Worm (Caenorhabditis elegans) whole organism, L4 larva: ENCODE data around the gene twk-43.
A peak's percentile ranks its signal among the peaks of the same experiment; 100 is the strongest.

Experiments used
- R02D3.7 ChIP-seq: fragments of 150-350 bp; sonication (generic microtip); optimal IDR thresholded peaks from 3 replicates; lab custom pipeline; 2014; ENCODE audit warnings: missing biosample characterization, missing genetic modification characterization
- T26A8.4 ChIP-seq: fragments of 200-800 bp; sonication (Bioruptor generic); IDR thresholded peaks from 2 replicates; pipeline ENCODE4 v1.3.6; 2022; ENCODE audit warnings: missing genetic modification characterization, missing compliant biosample characterization
- ZK337.2 ChIP-seq: fragments of 200-800 bp; sonication (Bioruptor generic); IDR thresholded peaks from 2 replicates; pipeline ENCODE4 v1.3.6; 2022; ENCODE audit warnings: missing genetic modification reagents, missing genetic modification characterization, missing compliant biosample characterization
- aha-1 ChIP-seq: fragments of 150-350 bp; peaks from one replicate; lab custom pipeline; 2014; ENCODE audit warnings: missing biosample characterization, missing genetic modification characterization
- attf-4 ChIP-seq: sonication (generic microtip); optimal IDR thresholded peaks from 3 replicates; lab custom pipeline; 2017; ENCODE audit warnings: missing biosample characterization, missing genetic modification characterization
- ceh-28 ChIP-seq: fragments of 150-350 bp; optimal IDR thresholded peaks from 2 replicates; lab custom pipeline; 2014; ENCODE audit warnings: missing biosample characterization, missing genetic modification reagents, missing genetic modification characterization
- ceh-44 ChIP-seq: fragments of 200-800 bp; sonication (Bioruptor generic); IDR thresholded peaks from 2 replicates; pipeline ENCODE4 v1.3.6; 2022; ENCODE audit warnings: missing genetic modification reagents, missing genetic modification characterization, missing compliant biosample characterization
- daf-12 ChIP-seq: fragments of 150-350 bp; optimal IDR thresholded peaks from 2 replicates; lab custom pipeline; 2014; ENCODE audit warnings: missing biosample characterization, missing genetic modification reagents, missing genetic modification characterization
- daf-16 ChIP-seq, 3 experiments: sonication (generic microtip); optimal IDR thresholded peaks; 2 replicates each; lab custom pipeline; 2016 to 2017; ENCODE audit warnings: missing genetic modification characterization in 3 of 3, missing genetic modification reagents in 3 of 3, mild to moderate bottlenecking in 2 of 3, missing compliant biosample characterization in 2 of 3, missing biosample characterization in 1 of 3, moderate library complexity in 1 of 3
- daf-19 ChIP-seq: fragments of 200-800 bp; sonication (Bioruptor generic); conservative IDR thresholded peaks from 2 replicates; pipeline ENCODE4 v1.3.6; 2022; ENCODE audit warnings: missing genetic modification characterization, missing compliant biosample characterization
- dmd-9 ChIP-seq: fragments of 200-800 bp; sonication (Bioruptor generic); IDR thresholded peaks from 2 replicates; pipeline ENCODE4 v1.3.6; 2022; ENCODE audit warnings: missing genetic modification reagents, missing genetic modification characterization, missing compliant biosample characterization
- egl-43 ChIP-seq: fragments of 200-800 bp; sonication (Bioruptor generic); IDR thresholded peaks from 2 replicates; pipeline ENCODE4 v1.3.6; 2022; ENCODE audit warnings: missing genetic modification reagents, missing genetic modification characterization, missing compliant biosample characterization
- hlh-30 ChIP-seq: sonication (generic microtip); optimal IDR thresholded peaks from 2 replicates; lab custom pipeline; 2017; ENCODE audit warnings: antibody characterized with exemption, mild to moderate bottlenecking, missing genetic modification characterization, missing compliant biosample characterization; ENCODE audit not compliant: insufficient read depth
- lin-29 ChIP-seq: fragments of 200-800 bp; sonication (Bioruptor generic); IDR thresholded peaks from 2 replicates; pipeline ENCODE4 v1.3.6; 2022; ENCODE audit warnings: missing genetic modification reagents, missing genetic modification characterization, missing compliant biosample characterization
- madf-5 ChIP-seq, 2 experiments: fragments of 200-800 bp; sonication (Bioruptor generic); IDR thresholded peaks; 2 replicates each; pipeline ENCODE4 v1.3.6; 2022; ENCODE audit warnings: missing compliant biosample characterization in 2 of 2, missing genetic modification characterization in 2 of 2
- nhr-102 ChIP-seq: sonication (generic microtip); optimal IDR thresholded peaks from 2 replicates; lab custom pipeline; 2016; ENCODE audit warnings: mild to moderate bottlenecking, missing genetic modification characterization, moderate library complexity, missing compliant biosample characterization
- nhr-11 ChIP-seq: fragments of 150-350 bp; optimal IDR thresholded peaks from 2 replicates; lab custom pipeline; 2014; ENCODE audit warnings: missing biosample characterization, missing genetic modification characterization
- nhr-28 ChIP-seq: fragments of 150-350 bp; optimal IDR thresholded peaks from 2 replicates; lab custom pipeline; 2014; ENCODE audit warnings: missing biosample characterization, missing genetic modification characterization
- nhr-42 ChIP-seq: fragments of 200-800 bp; sonication (Bioruptor generic); IDR thresholded peaks from 2 replicates; pipeline ENCODE4 v1.3.6; 2022; ENCODE audit warnings: missing genetic modification characterization, missing compliant biosample characterization
- nhr-48 ChIP-seq: sonication (generic microtip); optimal IDR thresholded peaks from 2 replicates; lab custom pipeline; 2016; ENCODE audit warnings: mild to moderate bottlenecking, missing genetic modification characterization, missing compliant biosample characterization
- nhr-6 ChIP-seq: fragments of 150-350 bp; optimal IDR thresholded peaks from 2 replicates; lab custom pipeline; 2014; ENCODE audit warnings: missing biosample characterization, missing genetic modification characterization
- php-3 ChIP-seq: fragments of 200-800 bp; sonication (Bioruptor generic); IDR thresholded peaks from 2 replicates; pipeline ENCODE4 v1.3.6; 2022; ENCODE audit warnings: missing genetic modification reagents, missing genetic modification characterization, missing compliant biosample characterization
- pqm-1 ChIP-seq: sonication (generic microtip); optimal IDR thresholded peaks from 2 replicates; lab custom pipeline; 2017; ENCODE audit warnings: missing biosample characterization, missing genetic modification characterization
- sdz-12 ChIP-seq: fragments of 200-800 bp; sonication (Bioruptor generic); optimal IDR thresholded peaks from 2 replicates; lab custom pipeline; 2018; ENCODE audit warnings: mild to moderate bottlenecking, missing genetic modification characterization, missing compliant biosample characterization
- snpc-1.2 ChIP-seq: fragments of 200-800 bp; sonication (Bioruptor generic); IDR thresholded peaks from 2 replicates; pipeline ENCODE4 v1.3.6; 2022; ENCODE audit warnings: missing genetic modification reagents, missing genetic modification characterization, missing compliant biosample characterization
- tag-97 ChIP-seq: fragments of 200-800 bp; sonication (Bioruptor generic); IDR thresholded peaks from 2 replicates; pipeline ENCODE4 v1.3.6; 2022; ENCODE audit warnings: missing genetic modification characterization, missing compliant biosample characterization
- unc-130 ChIP-seq: sonication (generic microtip); optimal IDR thresholded peaks from 2 replicates; lab custom pipeline; 2016; ENCODE audit warnings: missing genetic modification reagents, missing genetic modification characterization, missing compliant biosample characterization
- unc-39 ChIP-seq: sonication (generic microtip); optimal IDR thresholded peaks from 2 replicates; lab custom pipeline; 2017; ENCODE audit warnings: missing biosample characterization, missing genetic modification characterization
- unc-62 ChIP-seq, 3 experiments: fragments of 150-350 bp in 1 of 3; sonication (generic microtip); optimal IDR thresholded peaks in 2 of 3; peaks in 1 of 3; 1 replicate in 1 of 3; 2 replicates in 2 of 3; lab custom pipeline; 2014 to 2017; ENCODE audit warnings: missing biosample characterization in 3 of 3, missing genetic modification characterization in 3 of 3, missing genetic modification reagents in 3 of 3, missing genotype in 1 of 3
- vab-7 ChIP-seq: fragments of 200-800 bp; sonication (Bioruptor generic); IDR thresholded peaks from 2 replicates; pipeline ENCODE4 v1.3.6; 2022; ENCODE audit warnings: missing genetic modification reagents, missing genetic modification characterization, missing compliant biosample characterization
- zfp-3 ChIP-seq: fragments of 200-800 bp; sonication (Bioruptor generic); conservative IDR thresholded peaks from 2 replicates; pipeline ENCODE4 v1.3.6; 2022; ENCODE audit warnings: missing genetic modification reagents, missing genetic modification characterization, missing compliant biosample characterization
- zip-11 ChIP-seq: fragments of 200-800 bp; sonication (Bioruptor generic); IDR thresholded peaks from 2 replicates; pipeline ENCODE4 v1.3.6; 2022; ENCODE audit warnings: missing genetic modification characterization, missing compliant biosample characterization
- zip-2 ChIP-seq: fragments of 150-350 bp; optimal IDR thresholded peaks from 2 replicates; lab custom pipeline; 2014; ENCODE audit warnings: missing biosample characterization, missing genetic modification characterization

The twk-43 gene

DNA sequence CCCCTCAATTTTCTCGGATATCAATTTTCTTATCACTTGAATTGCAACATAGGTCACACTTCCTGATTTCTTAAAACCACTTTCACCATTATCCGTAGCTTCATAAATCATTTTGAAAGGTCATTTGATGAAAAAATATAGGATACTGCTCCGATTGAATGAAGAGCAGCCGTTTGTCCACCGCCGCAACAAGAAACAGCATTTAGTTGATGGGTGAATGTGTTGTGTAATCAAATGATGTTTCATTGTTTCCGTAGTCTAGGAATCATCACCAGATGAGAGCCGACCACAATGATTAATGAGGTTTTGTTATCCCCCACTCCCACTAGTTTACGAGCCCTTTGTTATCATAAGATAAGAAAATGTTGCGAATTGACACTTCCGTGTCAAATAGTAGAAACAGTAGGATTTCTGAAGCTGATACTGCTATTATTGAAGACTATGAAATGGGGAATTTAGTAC lies at the start of gene twk-43:
TSS of gene twk-43 (plus strand) at position 412 of the 462 bp plus-strand sequence.
- TF ChIP-seq daf-12 (tag; lab: Kevin White, UChicago) (no peak), daf-16 (GFP tag; optimal IDR thresholded peaks at IDR 0.05; lab: Kevin White, UChicago) (peak in 1 of 2 experiments; percentile 44), daf-16 (tag; optimal IDR thresholded peaks at IDR 0.05; lab: Kevin White, UChicago) (no peak), madf-5 (GFP tag; IDR thresholded peaks at IDR 0.05; lab: Robert Waterston, UW) (no peak), unc-39 (tag; lab: Kevin White, UChicago) (no peak), nhr-102 (tag; lab: Kevin White, UChicago) (no peak), unc-62 (GFP tag; optimal IDR thresholded peaks at IDR 0.05 in 1 of 2; lab: Kevin White, UChicago) (peak in 1 of 2 experiments; percentile 78), unc-62 (tag; optimal IDR thresholded peaks at IDR 0.05; lab: Kevin White, UChicago) (no peak), nhr-11 (tag; lab: Kevin White, UChicago) (peak; percentile 26), pqm-1 (no peak), zip-11 (GFP tag; lab: Robert Waterston, UW) (no peak), php-3 (0 out of 2 replicates have a peak, but pooled peaks have one; percentile 37)

DNA sequence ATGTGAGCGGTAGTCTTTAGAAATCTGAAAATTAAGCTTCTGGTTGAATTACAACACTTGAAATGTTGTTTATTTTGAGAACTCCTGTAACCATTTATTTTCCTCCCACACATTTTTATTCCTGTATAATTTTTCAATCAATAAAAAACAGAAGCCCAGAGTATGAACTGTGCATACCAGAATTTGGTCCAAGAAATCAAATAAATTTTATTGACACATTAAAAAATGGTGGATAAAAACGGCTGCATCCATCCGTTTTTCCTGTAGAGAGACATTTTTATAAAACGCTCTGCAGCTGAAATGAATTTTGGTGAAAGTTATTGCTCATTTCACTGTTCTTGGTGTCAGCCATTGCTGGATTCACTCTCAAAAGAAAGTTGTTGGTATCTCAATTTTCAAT lies 48.9 kb upstream of the twk-43 start, which contains the start of gene C26E1.1:
TSS of gene C26E1.1 (plus strand) at position 301 of the 400 bp plus-strand sequence.
- TF ChIP-seq nhr-102 (tag; lab: Kevin White, UChicago) = no peak
- no peak for TF ChIP-seq nhr-6 (tag; lab: Kevin White, UChicago)
- no peak for TF ChIP-seq unc-130
- TF ChIP-seq ZK337.2 (GFP tag; lab: Robert Waterston, UW) = no peak
- no peak for TF ChIP-seq tag-97 (GFP tag; lab: Robert Waterston, UW)
- no peak for TF ChIP-seq nhr-42 (GFP tag; lab: Robert Waterston, UW)
- no peak for TF ChIP-seq nhr-48 (tag; lab: Kevin White, UChicago)
- TF ChIP-seq snpc-1.2 (GFP tag; lab: Robert Waterston, UW) = no peak
- TF ChIP-seq daf-19 (GFP tag; lab: Robert Waterston, UW) = no peak
- no peak for TF ChIP-seq pqm-1
- no peak for TF ChIP-seq ceh-44 (GFP tag; lab: Robert Waterston, UW)
- no peak for TF ChIP-seq zip-2

DNA sequence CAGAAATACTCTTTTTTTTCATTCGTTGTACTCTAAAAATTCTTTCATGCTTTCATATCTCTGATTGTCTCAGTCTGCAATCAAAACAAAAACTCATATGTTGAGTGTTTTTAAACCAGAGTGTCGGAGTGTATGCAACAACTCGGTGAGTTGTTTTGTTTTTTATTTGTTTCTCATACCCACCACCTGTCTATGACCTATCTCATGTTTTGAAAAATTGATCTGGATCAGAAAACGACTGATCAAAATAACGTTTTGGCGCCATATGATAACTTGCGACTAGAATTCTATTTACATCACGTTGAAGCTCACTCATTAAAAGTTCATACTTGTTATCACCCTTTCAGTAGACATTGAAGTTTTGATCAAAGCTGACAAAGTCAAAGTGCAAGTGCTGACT lies 47.4 kb upstream of the twk-43 start:
- TF ChIP-seq unc-62 (GFP tag; optimal IDR thresholded peaks at IDR 0.05 in 1 of 2; lab: Kevin White, UChicago) (peak in 1 of 2 experiments; percentile 83), unc-62 (tag; optimal IDR thresholded peaks at IDR 0.05; lab: Kevin White, UChicago) (no peak), daf-16 (GFP tag; optimal IDR thresholded peaks at IDR 0.05; lab: Kevin White, UChicago) (peak in 1 of 2 experiments; percentile 93), daf-16 (tag; optimal IDR thresholded peaks at IDR 0.05; lab: Kevin White, UChicago) (no peak), T26A8.4 (no peak), egl-43 (no peak), daf-12 (tag; lab: Kevin White, UChicago) (no peak), unc-130 (no peak), ceh-28 (no peak)

DNA sequence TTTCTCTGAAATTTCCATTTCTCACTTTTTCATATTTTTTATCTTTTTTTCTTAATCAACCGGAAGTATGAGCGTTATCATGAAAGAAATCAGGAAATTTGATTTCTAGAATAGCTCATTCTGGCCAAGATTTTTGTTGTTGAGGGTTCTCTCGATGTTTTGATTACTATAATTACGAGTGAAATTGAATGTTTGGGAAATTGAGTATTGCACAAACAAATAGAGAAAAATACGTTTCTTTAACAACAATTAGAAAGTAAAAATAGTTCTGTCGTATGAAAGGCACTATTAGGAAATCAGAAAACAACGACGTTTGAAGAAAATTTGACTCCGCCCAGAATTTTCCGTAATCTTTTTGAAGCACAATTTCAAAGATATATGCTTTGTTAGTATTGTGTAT lies 46.7 kb upstream of the twk-43 start:
- no peak for TF ChIP-seq attf-4
- no peak for TF ChIP-seq vab-7 (GFP tag; lab: Robert Waterston, UW)
- no peak for TF ChIP-seq aha-1 (tag; lab: Kevin White, UChicago)
- TF ChIP-seq unc-39 (tag; lab: Kevin White, UChicago) = no peak
- no peak for TF ChIP-seq zip-2
- TF ChIP-seq lin-29 (GFP tag; lab: Robert Waterston, UW) = no peak
- no peak for TF ChIP-seq zfp-3 (GFP tag; lab: Robert Waterston, UW)
- no peak for TF ChIP-seq R02D3.7 (tag; lab: Kevin White, UChicago)
- no peak for TF ChIP-seq sdz-12
- TF ChIP-seq nhr-28 (tag; lab: Kevin White, UChicago) = no peak
- no peak for TF ChIP-seq dmd-9
- no peak for TF ChIP-seq hlh-30 (tag; lab: Kevin White, UChicago)
